Fruit fly (Drosophila melanogaster): Measurements from ENCODE around the gene CG32857.

- TF ChIP-seq CTCF (optimal IDR thresholded peaks at IDR 0.05) (no peak), CG8478 (optimal IDR thresholded peaks at IDR 0.05) (no peak)
Observed at dm6 chrX:21632213-21632612, 14.8 kb upstream of the CG32857 start.
